Fruit fly (Drosophila melanogaster) whole organism, pupa: ENCODE data around the gene CG1674.

Experiments used
- CG10348 ChIP-seq: fragments of 200-800 bp; sonication (Bioruptor generic); IDR thresholded peaks from 2 replicates; pipeline ENCODE4 v1.3.6; 2022; ENCODE audit warnings: missing biosample characterization, missing genetic modification characterization
- CG12605 ChIP-seq: fragments of 200-800 bp; sonication (Bioruptor generic); IDR thresholded peaks from 2 replicates; pipeline ENCODE4 v1.3.6; 2022; ENCODE audit warnings: missing biosample characterization, missing genetic modification characterization
- Pif1A ChIP-seq: fragments of 200-800 bp; sonication (Bioruptor generic); optimal IDR thresholded peaks from 3 replicates; lab custom pipeline; 2016; ENCODE audit warnings: missing biosample characterization, missing genetic modification characterization

DNA sequence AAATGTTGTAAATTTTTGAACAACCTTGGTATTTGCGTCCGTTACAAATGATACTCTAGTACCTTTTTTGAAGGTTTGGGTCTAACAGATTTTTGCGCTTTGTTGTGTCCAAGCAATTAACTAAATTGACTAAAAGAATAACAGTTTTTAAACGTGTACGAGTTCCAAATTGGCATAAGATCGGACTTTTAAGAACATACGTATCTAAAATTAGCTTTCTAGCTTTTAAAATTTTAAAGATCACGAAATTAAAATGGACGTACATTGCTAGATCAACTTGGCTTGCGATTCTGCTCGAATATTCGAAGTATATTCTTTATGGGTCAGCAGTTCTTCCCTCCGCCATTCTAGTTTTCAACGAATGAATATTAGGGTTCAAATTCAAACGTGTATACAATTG lies at the start of gene CG1674:
- TF ChIP-seq CG10348 (GFP tag; lab: Robert Waterston, UW) (no peak), CG12605 (no peak), Pif1A (GFP tag; lab: Kevin White, UChicago) (no peak)
